Worm (Caenorhabditis elegans) whole organism, young adult: ENCODE measurements around the gene dhc-4.

Experiments used
- B0019.2 ChIP-seq: fragments of 200-800 bp; sonication (Bioruptor generic); conservative IDR thresholded peaks from 2 replicates; pipeline ENCODE4 v1.3.6; 2022; ENCODE audit warnings: missing genetic modification reagents, missing genetic modification characterization, missing compliant biosample characterization
- C06A6.2 ChIP-seq: fragments of 200-800 bp; sonication (Bioruptor generic); conservative IDR thresholded peaks from 2 replicates; pipeline ENCODE4 v1.3.6; 2022; ENCODE audit warnings: missing genetic modification characterization, missing compliant biosample characterization
- D2030.7 ChIP-seq: fragments of 200-800 bp; sonication (Bioruptor generic); IDR thresholded peaks from 2 replicates; pipeline ENCODE4 v1.3.6; 2022; ENCODE audit warnings: missing genetic modification reagents, missing genetic modification characterization, missing compliant biosample characterization
- F33H1.4 ChIP-seq: fragments of 200-800 bp; sonication (Bioruptor generic); IDR thresholded peaks from 2 replicates; pipeline ENCODE4 v1.3.6; 2022; ENCODE audit warnings: missing genetic modification reagents, missing genetic modification characterization, missing compliant biosample characterization
- F37B4.10 ChIP-seq: fragments of 200-800 bp; sonication (Bioruptor generic); IDR thresholded peaks from 2 replicates; pipeline ENCODE4 v1.3.6; 2022; ENCODE audit warnings: missing genetic modification characterization, missing compliant biosample characterization
- F52B5.7 ChIP-seq: sonication (generic microtip); optimal IDR thresholded peaks from 2 replicates; lab custom pipeline; 2016; ENCODE audit warnings: mild to moderate bottlenecking, missing genetic modification characterization, missing compliant biosample characterization
- atf-7 ChIP-seq: sonication (generic microtip); optimal IDR thresholded peaks from 2 replicates; lab custom pipeline; 2017; ENCODE audit warnings: mild to moderate bottlenecking, missing genetic modification characterization, missing compliant biosample characterization
- attf-3 ChIP-seq: fragments of 200-800 bp; sonication (Bioruptor generic); conservative IDR thresholded peaks from 2 replicates; pipeline ENCODE4 v1.3.6; 2022; ENCODE audit warnings: missing genetic modification reagents, missing genetic modification characterization, missing compliant biosample characterization
- attf-5 ChIP-seq: fragments of 200-800 bp; sonication (Bioruptor generic); optimal IDR thresholded peaks from 2 replicates; lab custom pipeline; 2018; ENCODE audit warnings: mild to moderate bottlenecking, missing genetic modification characterization, missing compliant biosample characterization
- attf-6 ChIP-seq: fragments of 200-800 bp; sonication (Bioruptor generic); IDR thresholded peaks from 2 replicates; pipeline ENCODE4 v1.3.6; 2022; ENCODE audit warnings: missing genetic modification reagents, missing genetic modification characterization, missing compliant biosample characterization
- ccch-3 ChIP-seq: fragments of 200-800 bp; sonication (Bioruptor generic); optimal IDR thresholded peaks from 2 replicates; lab custom pipeline; 2018; ENCODE audit warnings: mild to moderate bottlenecking, missing genetic modification characterization, missing compliant biosample characterization
- cebp-2 ChIP-seq: fragments of 200-800 bp; sonication (Bioruptor generic); IDR thresholded peaks from 2 replicates; pipeline ENCODE4 v1.3.6; 2022; ENCODE audit warnings: missing genetic modification characterization, missing compliant biosample characterization
- ceh-27 ChIP-seq: fragments of 200-800 bp; sonication (Bioruptor generic); optimal IDR thresholded peaks from 2 replicates; lab custom pipeline; 2018; ENCODE audit warnings: mild to moderate bottlenecking, missing genetic modification characterization, moderate library complexity, missing compliant biosample characterization
- ceh-58 ChIP-seq: fragments of 200-800 bp; sonication (Bioruptor generic); IDR thresholded peaks from 2 replicates; pipeline ENCODE4 v1.3.6; 2022; ENCODE audit warnings: missing genetic modification characterization, missing compliant biosample characterization
- dox-1 ChIP-seq: fragments of 200-800 bp; sonication (Bioruptor generic); IDR thresholded peaks from 2 replicates; pipeline ENCODE4 v1.3.6; 2022; ENCODE audit warnings: missing genetic modification reagents, missing genetic modification characterization, missing compliant biosample characterization
- egl-18 ChIP-seq: fragments of 200-800 bp; sonication (Bioruptor generic); IDR thresholded peaks from 2 replicates; pipeline ENCODE4 v1.3.6; 2022; ENCODE audit warnings: missing genetic modification reagents, missing genetic modification characterization, missing compliant biosample characterization
- egl-44 ChIP-seq: fragments of 200-800 bp; sonication (Bioruptor generic); IDR thresholded peaks from 2 replicates; pipeline ENCODE4 v1.3.6; 2022; ENCODE audit warnings: missing genetic modification reagents, missing genetic modification characterization, missing compliant biosample characterization
- let-526 ChIP-seq: fragments of 200-800 bp; sonication (Bioruptor generic); IDR thresholded peaks from 2 replicates; pipeline ENCODE4 v1.3.6; 2022; ENCODE audit warnings: missing genetic modification reagents, missing genetic modification characterization, missing compliant biosample characterization
- lin-26 ChIP-seq: fragments of 200-800 bp; sonication (Bioruptor generic); IDR thresholded peaks from 2 replicates; pipeline ENCODE4 v1.3.6; 2022; ENCODE audit warnings: missing genetic modification reagents, missing genetic modification characterization, missing compliant biosample characterization
- lin-35 ChIP-seq, 3 experiments: fragments of 150-350 bp in 2 of 3; sonication (generic microtip) in 1 of 3; optimal IDR thresholded peaks; 2 replicates each; lab custom pipeline; 2014 to 2018; ENCODE audit warnings: missing biosample characterization in 3 of 3, missing genetic modification characterization in 3 of 3, missing genetic modification reagents in 3 of 3
- nfyb-1 ChIP-seq: fragments of 200-800 bp; sonication (Bioruptor generic); IDR thresholded peaks from 2 replicates; pipeline ENCODE4 v1.3.6; 2022; ENCODE audit warnings: missing genetic modification reagents, missing genetic modification characterization, missing compliant biosample characterization
- pbrm-1 ChIP-seq: fragments of 200-800 bp; sonication (Bioruptor generic); IDR thresholded peaks from 2 replicates; pipeline ENCODE4 v1.3.6; 2022; ENCODE audit warnings: missing genetic modification reagents, missing genetic modification characterization, missing compliant biosample characterization
- rec-8 ChIP-seq, 2 experiments: sonication (generic microtip); optimal IDR thresholded peaks; 2 replicates each; lab custom pipeline; 2016; ENCODE audit warnings: mild to moderate bottlenecking in 2 of 2, missing genetic modification characterization in 2 of 2, missing genetic modification reagents in 2 of 2, missing genotype in 2 of 2, missing biosample characterization in 1 of 2, missing compliant biosample characterization in 1 of 2, moderate library complexity in 1 of 2
- rpc-1 ChIP-seq, 2 experiments: fragments of 150-350 bp in 1 of 2; sonication (generic microtip) in 1 of 2; optimal IDR thresholded peaks; 2 replicates each; lab custom pipeline; 2014 to 2018; ENCODE audit warnings: missing biosample characterization in 1 of 2, missing genetic modification characterization in 1 of 2, missing genetic modification reagents in 1 of 2, missing genotype in 1 of 2
- sea-2 ChIP-seq: fragments of 200-800 bp; sonication (Bioruptor generic); IDR thresholded peaks from 2 replicates; pipeline ENCODE4 v1.3.6; 2022; ENCODE audit warnings: missing genetic modification characterization, missing compliant biosample characterization
- snpc-4 ChIP-seq, 5 experiments: fragments of 150-350 bp in 1 of 5; sonication (generic microtip) in 4 of 5; optimal IDR thresholded peaks; 2 replicates each; lab custom pipeline; 2014 to 2018; ENCODE audit warnings: missing genetic modification characterization in 5 of 5, missing biosample characterization in 3 of 5, antibody characterized with exemption in 2 of 5, mild to moderate bottlenecking in 2 of 5, missing compliant biosample characterization in 2 of 5, missing genotype in 2 of 5, moderate library complexity in 2 of 5, missing genetic modification reagents in 1 of 5
- sptf-2 ChIP-seq: fragments of 200-800 bp; sonication (Bioruptor generic); optimal IDR thresholded peaks from 2 replicates; lab custom pipeline; 2018; ENCODE audit warnings: mild to moderate bottlenecking, missing genetic modification characterization, missing compliant biosample characterization
- tbp1 ChIP-seq: fragments of 200-800 bp; sonication (Bioruptor generic); optimal IDR thresholded peaks from 2 replicates; lab custom pipeline; 2018; ENCODE audit warnings: mild to moderate bottlenecking, missing genetic modification characterization, missing compliant biosample characterization
- zfh-2 ChIP-seq: fragments of 200-800 bp; sonication (Bioruptor generic); conservative IDR thresholded peaks from 2 replicates; pipeline ENCODE4 v1.3.6; 2022; ENCODE audit warnings: missing genetic modification reagents, missing genetic modification characterization, missing compliant biosample characterization

The dhc-4 gene

ce11 chrIII:10960387-10960786 lies 9.4 kb upstream of the dhc-4 start:
- TF ChIP-seq F33H1.4 (GFP tag; lab: Robert Waterston, UW) (peak; percentile 35), sptf-2 (GFP tag; lab: Kevin White, UChicago) (no peak), dox-1 (GFP tag; lab: Robert Waterston, UW) (0 out of 2 replicates have a peak, but pooled peaks have one; percentile 25), sea-2 (0 out of 2 replicates have a peak, but pooled peaks have one; percentile 16), attf-5 (GFP tag; lab: Kevin White, UChicago) (no peak), tbp1 (GFP tag; lab: Kevin White, UChicago) (peak; percentile 70), pbrm-1 (GFP tag; lab: Robert Waterston, UW) (0 out of 2 replicates have a peak, but pooled peaks have one; percentile 31), D2030.7 (0 out of 2 replicates have a peak, but pooled peaks have one; percentile 25), rpc-1 (optimal IDR thresholded peaks at IDR 0.05; lab: Kevin White, UChicago) (no peak), rpc-1 (tag; optimal IDR thresholded peaks at IDR 0.05; lab: Kevin White, UChicago) (peak; percentile 51)

DNA sequence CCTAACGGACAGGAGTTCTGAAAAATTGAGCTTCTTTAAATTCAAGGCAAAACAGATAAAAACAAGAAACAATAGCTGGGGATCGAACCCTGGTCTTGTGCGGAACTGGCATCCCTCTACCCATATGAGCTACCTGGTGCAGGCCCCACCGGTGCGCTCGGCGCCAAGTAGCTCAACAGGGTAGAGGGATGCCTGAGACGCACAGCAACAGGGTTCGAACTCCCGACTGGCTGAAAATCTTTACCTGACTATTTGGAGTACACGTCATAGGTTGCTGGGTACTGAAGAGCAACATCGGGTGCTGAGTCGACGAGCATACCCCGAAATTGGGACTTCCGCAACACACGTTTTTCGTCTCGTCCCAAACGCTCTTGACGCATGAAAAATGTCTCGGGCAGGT lies 6.8 kb upstream of the dhc-4 start:
- TF ChIP-seq nfyb-1 (GFP tag; lab: Robert Waterston, UW) (0 out of 2 replicates have a peak, but pooled peaks have one; percentile 32), attf-6 (GFP tag; lab: Robert Waterston, UW) (no peak), rpc-1 (optimal IDR thresholded peaks at IDR 0.05; lab: Kevin White, UChicago) (no peak), rpc-1 (tag; optimal IDR thresholded peaks at IDR 0.05; lab: Kevin White, UChicago) (peak; percentile 31), lin-26 (GFP tag; lab: Robert Waterston, UW) (peak; percentile 63; the same call in 1 of the 2 replicates), tbp1 (GFP tag; lab: Kevin White, UChicago) (peak; percentile 50), zfh-2 (GFP tag; lab: Robert Waterston, UW) (0 out of 2 replicates have a peak, but pooled peaks have one; percentile 54)

DNA sequence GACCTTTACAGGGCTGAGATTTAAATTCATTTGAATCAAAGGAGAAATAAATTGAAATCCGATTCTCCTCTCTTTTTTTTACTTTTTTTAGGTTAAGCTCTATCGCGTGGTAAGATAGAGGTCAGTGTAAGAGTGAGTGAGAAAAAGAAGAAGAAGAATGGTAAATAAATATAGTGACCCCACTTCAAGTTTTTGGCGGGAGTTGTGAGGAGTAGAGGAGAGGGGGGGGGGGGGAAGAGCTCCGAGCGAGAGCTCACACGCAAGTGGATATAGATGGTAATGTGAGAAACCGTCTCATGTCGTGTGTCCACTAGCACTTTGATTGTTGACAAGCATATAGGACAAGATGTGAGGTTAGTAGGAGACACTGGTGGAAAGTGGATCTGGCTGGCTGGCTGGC lies 2.7 kb upstream of the dhc-4 start, which contains the start of gene W05B2.2:
Gene W05B2.2, minus strand, starts transcription at position 101 of the 400 bp plus-strand sequence.
- no peak for TF ChIP-seq C06A6.2 (GFP tag; lab: Robert Waterston, UW)
- no peak for TF ChIP-seq F52B5.7 (tag; lab: Kevin White, UChicago)
- TF ChIP-seq B0019.2 (GFP tag; lab: Robert Waterston, UW): no peak
- TF ChIP-seq egl-44 (GFP tag; lab: Robert Waterston, UW): no peak
- TF ChIP-seq ccch-3 (GFP tag; lab: Kevin White, UChicago): no peak

DNA sequence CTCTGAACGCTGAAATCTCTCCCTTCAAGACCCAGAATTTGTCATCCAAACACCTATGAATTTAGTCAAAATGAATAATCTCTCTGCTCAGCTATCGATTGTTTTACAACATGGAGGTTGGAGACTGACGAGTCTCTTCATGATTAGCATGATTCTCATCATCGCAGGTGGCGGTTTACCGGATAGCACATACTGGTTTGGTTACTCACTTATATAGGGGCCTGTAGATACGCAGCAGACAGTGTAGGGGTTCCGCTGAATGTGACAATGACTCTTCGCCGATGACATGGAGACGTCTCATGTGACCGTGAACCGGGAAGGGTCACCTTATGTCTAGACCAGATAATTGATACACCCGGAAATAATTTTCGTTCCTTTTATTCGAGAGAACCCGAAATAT lies 6.8 kb downstream of the dhc-4 start:
- TF ChIP-seq lin-35 (GFP tag; optimal IDR thresholded peaks at IDR 0.05; lab: Kevin White, UChicago) (no peak), snpc-4 (GFP tag; optimal IDR thresholded peaks at IDR 0.05; lab: Kevin White, UChicago) (no peak), snpc-4 (tag; optimal IDR thresholded peaks at IDR 0.05; lab: Kevin White, UChicago) (peak in 1 of 4 experiments; percentile 76), F37B4.10 (GFP tag; lab: Robert Waterston, UW) (no peak), rpc-1 (optimal IDR thresholded peaks at IDR 0.05; lab: Kevin White, UChicago) (no peak), rpc-1 (tag; optimal IDR thresholded peaks at IDR 0.05; lab: Kevin White, UChicago) (peak; percentile 44), tbp1 (GFP tag; lab: Kevin White, UChicago) (peak; percentile 9), cebp-2 (no peak)

DNA sequence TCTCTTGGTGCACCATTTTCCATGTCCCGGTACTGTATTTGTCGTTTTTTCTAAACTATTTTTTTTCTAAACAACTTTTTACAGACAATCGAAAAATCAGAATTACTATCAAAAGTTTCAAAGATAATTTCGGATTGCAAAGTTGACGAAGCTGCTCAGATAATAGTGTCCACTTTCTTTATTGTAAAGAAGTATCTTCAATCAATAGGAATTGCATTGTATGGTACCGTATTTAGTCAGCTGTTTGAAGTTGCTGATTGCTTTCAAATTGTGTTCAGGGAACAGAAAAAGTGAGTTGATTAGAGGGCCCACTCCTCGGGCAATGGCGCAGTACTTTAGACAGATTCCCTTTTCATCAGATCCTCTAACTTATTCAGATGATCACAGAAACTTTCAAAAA lies 11.8 kb downstream of the dhc-4 start:
- TF ChIP-seq ceh-58 (GFP tag; lab: Robert Waterston, UW): no peak
- TF ChIP-seq, all 124 proteins: peak for 0

ce11 chrIII:10983153-10983552 lies 13.4 kb downstream of the dhc-4 start, which contains the start of gene col-92:
Gene col-92, minus strand, starts transcription at chrIII:10983253.
- TF ChIP-seq let-526 (GFP tag; lab: Robert Waterston, UW) (no peak), ceh-27 (no peak), atf-7 (tag; lab: Kevin White, UChicago) (no peak), rec-8 (tag; optimal IDR thresholded peaks at IDR 0.05; lab: Kevin White, UChicago) (no peak), attf-3 (GFP tag; lab: Robert Waterston, UW) (no peak), egl-18 (GFP tag; lab: Robert Waterston, UW) (no peak)
